Worm (Caenorhabditis elegans): ENCODE measurements around the gene Y57E12AL.6.

DNA sequence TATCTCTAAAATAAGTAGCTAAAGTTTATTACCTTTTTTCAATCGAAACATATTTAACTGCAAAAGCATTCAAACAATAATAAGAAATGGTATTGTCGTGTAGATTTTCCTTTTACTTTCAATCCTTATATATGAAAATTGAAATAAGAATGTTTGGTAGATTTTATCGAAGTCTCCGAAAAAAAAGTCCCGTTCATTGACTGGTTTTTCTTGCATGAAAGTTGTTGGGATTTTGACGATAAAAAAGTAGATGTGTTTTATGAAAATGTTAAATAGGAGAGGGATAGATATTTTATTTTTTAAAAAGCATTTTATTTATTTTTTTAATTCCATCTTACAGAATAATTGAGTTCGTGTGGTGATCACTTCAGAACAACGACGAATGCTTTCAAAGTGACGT, 44.4 kb downstream of the Y57E12AL.6 start, which contains the start of gene C33G8.13:
- no peak for TF ChIP-seq B0310.2 (tag; optimal IDR thresholded peaks at IDR 0.05)
- no peak for TF ChIP-seq ama-1 (optimal IDR thresholded peaks at IDR 0.05)
- no peak for TF ChIP-seq F13C5.2 (tag; optimal IDR thresholded peaks at IDR 0.05)
- no peak for TF ChIP-seq scrt-1 (GFP tag; IDR thresholded peaks at IDR 0.05)
- TF ChIP-seq tbx-11 (GFP tag; IDR thresholded peaks at IDR 0.05): no peak
- TF ChIP-seq hmg-4 (GFP tag; optimal IDR thresholded peaks at IDR 0.05): no peak
- TF ChIP-seq flt-1 (GFP tag; IDR thresholded peaks at IDR 0.05): no peak
- TF ChIP-seq ets-7 (tag; optimal IDR thresholded peaks at IDR 0.05): no peak
- TF ChIP-seq tbx-37 (GFP tag; conservative IDR thresholded peaks at IDR 0.05): no peak
- TF ChIP-seq aly-1 (tag; optimal IDR thresholded peaks at IDR 0.05): no peak
- no peak for TF ChIP-seq pes-1 (GFP tag; IDR thresholded peaks at IDR 0.05)
- no peak for TF ChIP-seq ceh-36 (tag; optimal IDR thresholded peaks at IDR 0.05)
- no peak for TF ChIP-seq tra-4 (tag; optimal IDR thresholded peaks at IDR 0.05)
- no peak for TF ChIP-seq hnd-1 (tag; optimal IDR thresholded peaks at IDR 0.05)
